Fruit fly (Drosophila melanogaster): ENCODE data around the gene CG32318.

DNA sequence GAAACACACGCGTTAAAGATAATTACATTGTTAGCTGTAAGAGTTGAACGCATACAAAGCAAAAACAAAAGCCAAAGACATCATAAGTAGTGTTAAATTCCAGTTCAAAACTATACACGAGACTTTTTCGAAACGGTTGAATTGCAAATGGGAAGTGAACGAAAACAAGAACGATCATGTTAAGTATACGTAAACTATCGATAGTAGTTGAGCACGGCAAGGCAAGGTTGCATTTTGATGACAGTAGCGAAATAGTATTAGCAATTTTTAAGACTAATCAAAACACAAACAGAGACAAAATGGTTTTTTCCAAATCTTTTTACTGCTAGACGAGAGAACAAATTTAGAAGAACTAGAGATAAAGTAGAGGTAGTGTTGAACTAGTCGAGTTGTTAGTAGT is 48.1 kb upstream of the CG32318 start:
- TF ChIP-seq h (optimal IDR thresholded peaks at IDR 0.05) (no peak), ttk (optimal IDR thresholded peaks at IDR 0.05) (no peak), psq (optimal IDR thresholded peaks at IDR 0.05) (no peak), Myc (optimal IDR thresholded peaks at IDR 0.05) (no peak)
